Fruit fly (Drosophila melanogaster) whole organism, prepupa: ENCODE measurements around the gene CG5984.

Experiments used
- Blimp-1 ChIP-seq: fragments of 200-800 bp; sonication (Bioruptor generic); optimal IDR thresholded peaks from 3 replicates; lab custom pipeline; 2017; ENCODE audit warnings: missing biosample characterization, missing genetic modification characterization, mild to moderate bottlenecking, moderate library complexity, missing genetic modification reagents
- CG10631 ChIP-seq: fragments of 200-800 bp; sonication (Bioruptor generic); optimal IDR thresholded peaks from 2 replicates; lab custom pipeline; 2016; ENCODE audit warnings: missing biosample characterization, missing genetic modification characterization
- CG11294 ChIP-seq: fragments of 200-800 bp; sonication (Bioruptor generic); IDR thresholded peaks from 2 replicates; pipeline ENCODE4 v1.3.6; 2022; ENCODE audit warnings: missing biosample characterization, missing genetic modification characterization
- CG11902 ChIP-seq: fragments of 200-800 bp; sonication (Bioruptor generic); optimal IDR thresholded peaks from 3 replicates; lab custom pipeline; 2016; ENCODE audit warnings: missing biosample characterization, missing genetic modification characterization
- CG15336 ChIP-seq: fragments of 200-800 bp; sonication (Bioruptor generic); IDR thresholded peaks from 2 replicates; pipeline ENCODE4 v1.3.6; 2022; ENCODE audit warnings: missing biosample characterization, missing genetic modification characterization
- CG1621 ChIP-seq: fragments of 200-800 bp; sonication (Bioruptor generic); optimal IDR thresholded peaks from 3 replicates; lab custom pipeline; 2018; ENCODE audit warnings: missing biosample characterization, mild to moderate bottlenecking, missing genetic modification characterization
- CG16779 ChIP-seq: fragments of 200-800 bp; sonication (Bioruptor generic); optimal IDR thresholded peaks from 3 replicates; lab custom pipeline; 2017; ENCODE audit warnings: missing biosample characterization, mild to moderate bottlenecking, missing genetic modification characterization
- CG3032 ChIP-seq: fragments of 200-800 bp; optimal IDR thresholded peaks from 2 replicates; lab custom pipeline; 2019; ENCODE audit warnings: missing biosample characterization, mild to moderate bottlenecking, missing genetic modification characterization, moderate library complexity
- CG34406 ChIP-seq: fragments of 200-800 bp; sonication (Bioruptor generic); optimal IDR thresholded peaks from 3 replicates; lab custom pipeline; 2016; ENCODE audit warnings: missing biosample characterization, missing genetic modification characterization
- CG3919 ChIP-seq: fragments of 200-800 bp; sonication (Bioruptor generic); optimal IDR thresholded peaks from 3 replicates; lab custom pipeline; 2016; ENCODE audit warnings: missing biosample characterization, missing genetic modification characterization
- CG6163 ChIP-seq: fragments of 200-800 bp; sonication (Bioruptor generic); IDR thresholded peaks from 3 replicates; pipeline ENCODE4 v1.3.6; 2022; ENCODE audit warnings: missing biosample characterization, missing genetic modification characterization
- CG6792 ChIP-seq: fragments of 200-800 bp; sonication (Bioruptor generic); optimal IDR thresholded peaks from 3 replicates; lab custom pipeline; 2016; ENCODE audit warnings: missing biosample characterization, missing genetic modification characterization
- CG6808 ChIP-seq: fragments of 200-800 bp; sonication (Bioruptor generic); optimal IDR thresholded peaks from 3 replicates; lab custom pipeline; 2017; ENCODE audit warnings: missing biosample characterization, missing genetic modification characterization, mild to moderate bottlenecking, moderate library complexity, missing genetic modification reagents
- CG7368 ChIP-seq: fragments of 200-800 bp; sonication (Bioruptor generic); optimal IDR thresholded peaks from 3 replicates; lab custom pipeline; 2016; ENCODE audit warnings: missing biosample characterization, missing genetic modification characterization
- CG8119 ChIP-seq: fragments of 200-800 bp; sonication (Bioruptor generic); IDR thresholded peaks from 3 replicates; pipeline ENCODE4 v1.3.6; 2022; ENCODE audit warnings: missing biosample characterization, missing genetic modification characterization
- CG8319 ChIP-seq: fragments of 200-800 bp; sonication (Bioruptor generic); optimal IDR thresholded peaks from 3 replicates; lab custom pipeline; 2016; ENCODE audit warnings: missing biosample characterization, missing genetic modification characterization
- CG8632 ChIP-seq: fragments of 200-800 bp; sonication (Bioruptor generic); optimal IDR thresholded peaks from 3 replicates; lab custom pipeline; 2016; ENCODE audit warnings: missing biosample characterization, missing genetic modification characterization
- Eip75B ChIP-seq: fragments of 200-800 bp; sonication (Bioruptor generic); optimal IDR thresholded peaks from 3 replicates; lab custom pipeline; 2016; ENCODE audit warnings: missing biosample characterization, missing genetic modification characterization
- Eip78C ChIP-seq: fragments of 200-800 bp; sonication (Bioruptor generic); peaks from one replicate; lab custom pipeline; 2016; ENCODE audit warnings: missing biosample characterization, missing genetic modification characterization
- Eip93F ChIP-seq: fragments of 200-800 bp; sonication (Bioruptor generic); optimal IDR thresholded peaks from 2 replicates; lab custom pipeline; 2016; ENCODE audit warnings: missing biosample characterization, mild to moderate bottlenecking, missing genetic modification characterization
- Gug ChIP-seq: fragments of 200-800 bp; sonication (Bioruptor generic); IDR thresholded peaks from 2 replicates; pipeline ENCODE4 v1.3.6; 2022; ENCODE audit warnings: missing biosample characterization, missing genetic modification characterization
- Hr38 ChIP-seq: sonication (Bioruptor generic); optimal IDR thresholded peaks from 2 replicates; lab custom pipeline; 2016; ENCODE audit warnings: missing biosample characterization, missing genetic modification characterization
- Hr4 ChIP-seq: fragments of 200-800 bp; sonication (Bioruptor generic); optimal IDR thresholded peaks from 3 replicates; lab custom pipeline; 2016; ENCODE audit warnings: missing biosample characterization, missing genetic modification characterization
- Lpt ChIP-seq: fragments of 200-800 bp; sonication (Bioruptor generic); optimal IDR thresholded peaks from 3 replicates; lab custom pipeline; 2016; ENCODE audit warnings: missing biosample characterization, missing genetic modification characterization
- Met ChIP-seq: fragments of 200-800 bp; sonication (Bioruptor generic); optimal IDR thresholded peaks from 3 replicates; lab custom pipeline; 2016; ENCODE audit warnings: missing biosample characterization, missing genetic modification characterization
- OdsH ChIP-seq: fragments of 200-800 bp; sonication (Bioruptor generic); optimal IDR thresholded peaks from 3 replicates; lab custom pipeline; 2016; ENCODE audit warnings: missing biosample characterization, missing genetic modification characterization
- Sox102F ChIP-seq: fragments of 200-800 bp; sonication (Bioruptor generic); optimal IDR thresholded peaks from 2 replicates; lab custom pipeline; 2016; ENCODE audit warnings: missing biosample characterization, mild to moderate bottlenecking, missing genetic modification characterization
- Sox14 ChIP-seq: fragments of 200-800 bp; sonication (Bioruptor generic); optimal IDR thresholded peaks from 3 replicates; lab custom pipeline; 2016; ENCODE audit warnings: missing biosample characterization, missing genetic modification characterization
- Sox15 ChIP-seq: fragments of 200-800 bp; sonication (Bioruptor generic); optimal IDR thresholded peaks from 3 replicates; lab custom pipeline; 2016; ENCODE audit warnings: missing biosample characterization, missing genetic modification characterization
- achi ChIP-seq: fragments of 200-800 bp; sonication (Bioruptor generic); optimal IDR thresholded peaks from 3 replicates; lab custom pipeline; 2016; ENCODE audit warnings: missing biosample characterization, missing genetic modification characterization
- cyc ChIP-seq: fragments of 200-800 bp; sonication (Bioruptor generic); optimal IDR thresholded peaks from 3 replicates; lab custom pipeline; 2016; ENCODE audit warnings: missing biosample characterization, missing genetic modification characterization
- dac ChIP-seq: fragments of 200-800 bp; sonication (Bioruptor generic); optimal IDR thresholded peaks from 2 replicates; lab custom pipeline; 2017; ENCODE audit warnings: missing biosample characterization, mild to moderate bottlenecking, missing genetic modification characterization
- fd59A ChIP-seq: fragments of 200-800 bp; sonication (Bioruptor generic); optimal IDR thresholded peaks from 2 replicates; lab custom pipeline; 2017; ENCODE audit warnings: missing biosample characterization, mild to moderate bottlenecking, missing genetic modification characterization, missing genetic modification reagents
- net ChIP-seq: fragments of 200-800 bp; sonication (Bioruptor generic); optimal IDR thresholded peaks from 3 replicates; lab custom pipeline; 2016; ENCODE audit warnings: missing biosample characterization, missing genetic modification characterization
- pdm3 ChIP-seq: fragments of 200-800 bp; sonication (Bioruptor generic); optimal IDR thresholded peaks from 3 replicates; lab custom pipeline; 2016; ENCODE audit warnings: missing biosample characterization, missing genetic modification characterization
- salr ChIP-seq, 2 experiments: fragments of 200-800 bp; sonication (Bioruptor generic); optimal IDR thresholded peaks; 3 replicates each; lab custom pipeline; 2016 to 2018; ENCODE audit warnings: missing biosample characterization in 2 of 2, missing genetic modification characterization in 2 of 2, mild to moderate bottlenecking in 1 of 2
- spab ChIP-seq: fragments of 200-800 bp; sonication (Bioruptor generic); optimal IDR thresholded peaks from 2 replicates; lab custom pipeline; 2017; ENCODE audit warnings: missing biosample characterization, mild to moderate bottlenecking, missing genetic modification characterization, missing genetic modification reagents
- ss ChIP-seq, 2 experiments: fragments of 200-800 bp; sonication (Bioruptor generic); optimal IDR thresholded peaks; 2 replicates in 1 of 2; 3 replicates in 1 of 2; lab custom pipeline; 2017 to 2018; ENCODE audit warnings: mild to moderate bottlenecking in 2 of 2, missing biosample characterization in 2 of 2, missing genetic modification characterization in 2 of 2, moderate library complexity in 1 of 2
- svp ChIP-seq: fragments of 200-800 bp; sonication (Bioruptor generic); peaks from one replicate; lab custom pipeline; 2016; ENCODE audit warnings: missing biosample characterization, missing genetic modification characterization
- topi ChIP-seq: fragments of 200-800 bp; sonication (Bioruptor generic); optimal IDR thresholded peaks from 3 replicates; lab custom pipeline; 2016; ENCODE audit warnings: missing biosample characterization, missing genetic modification characterization

CG5984 gene

dm6 chr3R:27197581-27197980 lies 50.2 kb downstream of the CG5984 start (continued):
- no peak for TF ChIP-seq net (GFP tag; lab: Kevin White, UChicago)
- TF ChIP-seq CG8632 (GFP tag; lab: Kevin White, UChicago), result no peak
- TF ChIP-seq Sox102F, result no peak
- no peak for TF ChIP-seq CG8319 (GFP tag; lab: Kevin White, UChicago)
- TF ChIP-seq Blimp-1, result no peak
- TF ChIP-seq cyc (GFP tag; lab: Kevin White, UChicago), result no peak
- no peak for TF ChIP-seq Lpt
- TF ChIP-seq achi, result peak; percentile 46
- TF ChIP-seq CG7368 (GFP tag; lab: Kevin White, UChicago), result no peak
- peak; percentile 26 for TF ChIP-seq topi (GFP tag; lab: Kevin White, UChicago)
- no peak for TF ChIP-seq Gug (GFP tag; lab: Robert Waterston, UW)
- TF ChIP-seq CG6808 (GFP tag; lab: Kevin White, UChicago), result peak; percentile 52
- peak; percentile 27 for TF ChIP-seq Hr4 (GFP tag; lab: Kevin White, UChicago)
- peak; percentile 40 for TF ChIP-seq spab
- peak; percentile 22 for TF ChIP-seq Eip75B
- peak; percentile 11 for TF ChIP-seq CG1621 (tag; lab: Kevin White, UChicago)
- TF ChIP-seq Eip93F (GFP tag; lab: Kevin White, UChicago), result no peak
- TF ChIP-seq fd59A (GFP tag; lab: Kevin White, UChicago), result peak; percentile 10
- TF ChIP-seq Eip78C (GFP tag; lab: Kevin White, UChicago), result peak; percentile 88
- TF ChIP-seq CG6792 (GFP tag; lab: Kevin White, UChicago), result no peak
- TF ChIP-seq Hr38 (GFP tag; lab: Kevin White, UChicago), result no peak
- peak in 1 of 2 experiments; percentile 18 for TF ChIP-seq ss (GFP tag; optimal IDR thresholded peaks at IDR 0.05; lab: Kevin White, UChicago)
- no peak for TF ChIP-seq CG11294
- peak; percentile 73 for TF ChIP-seq svp (GFP tag; lab: Kevin White, UChicago)
- peak; percentile 39 for TF ChIP-seq CG3032 (tag; lab: Kevin White, UChicago)
- TF ChIP-seq salr (GFP tag; optimal IDR thresholded peaks at IDR 0.05; lab: Kevin White, UChicago), result peak in 1 of 2 experiments; percentile 14
- no peak for TF ChIP-seq CG15336 (GFP tag; lab: Robert Waterston, UW)
- TF ChIP-seq pdm3 (GFP tag; lab: Kevin White, UChicago), result peak; percentile 24
- no peak for TF ChIP-seq Met (GFP tag; lab: Kevin White, UChicago)
- no peak for TF ChIP-seq CG11902
- TF ChIP-seq dac (GFP tag; lab: Kevin White, UChicago), result no peak
- peak; percentile 35 for TF ChIP-seq OdsH (GFP tag; lab: Kevin White, UChicago)
- TF ChIP-seq CG6163 (GFP tag; lab: Robert Waterston, UW), result 0 out of 3 replicates have a peak, but pooled peaks have one; percentile 21
- peak; percentile 48 for TF ChIP-seq CG10631
- peak; percentile 63 for TF ChIP-seq CG3919
- TF ChIP-seq CG34406 (GFP tag; lab: Kevin White, UChicago), result peak; percentile 14
- peak; percentile 4 for TF ChIP-seq Sox14 (GFP tag; lab: Kevin White, UChicago)
- no peak for TF ChIP-seq CG8119

- TF ChIP-seq Lpt, result no peak
- no peak for TF ChIP-seq dac (GFP tag; lab: Kevin White, UChicago)
- no peak for TF ChIP-seq CG16779 (tag; lab: Kevin White, UChicago)
- no peak for TF ChIP-seq CG6792 (GFP tag; lab: Kevin White, UChicago)
- TF ChIP-seq Sox102F, result no peak
- TF ChIP-seq Sox15 (GFP tag; lab: Kevin White, UChicago), result no peak
Measured at dm6 chr3R:27196866-27197265, 50.9 kb downstream of the CG5984 start.
